Fruit fly (Drosophila melanogaster): Measurements from ENCODE around the gene CG11504.
A peak's percentile ranks its signal among the peaks of the same experiment; 100 is the strongest.

CG11504 gene

dm6 chr3R:30004648-30005047 is 6.9 kb downstream of the CG11504 start, which contains the start of the genes Nlp and Nph (continued):
- TF ChIP-seq CG7745 (tag; optimal IDR thresholded peaks at IDR 0.05) (no peak), CG1792 (GFP tag; optimal IDR thresholded peaks at IDR 0.05) (no peak), cas (GFP tag; IDR thresholded peaks at IDR 0.05) (no peak), ttk (GFP tag; IDR thresholded peaks at IDR 0.05) (no peak), gem (tag; optimal IDR thresholded peaks at IDR 0.05) (no peak), zen2 (GFP tag; IDR thresholded peaks at IDR 0.05; ENCODE audit: partially characterized antibody) (peak; percentile 85; the same call in 2 of the 3 replicates), CG9932 (GFP tag; IDR thresholded peaks at IDR 0.05) (peak; percentile 54), nerfin-2 (GFP tag; IDR thresholded peaks at IDR 0.05; ENCODE audit: partially characterized antibody) (peak; percentile 78), ATbp (GFP tag; optimal IDR thresholded peaks at IDR 0.05) (no peak), CG11504 (tag; optimal IDR thresholded peaks at IDR 0.05) (no peak), CG4424 (GFP tag; optimal IDR thresholded peaks at IDR 0.05) (no peak), Max (GFP tag; optimal IDR thresholded peaks at IDR 0.05) (peak; percentile 87), CG31365 (tag; optimal IDR thresholded peaks at IDR 0.05) (no peak), sens (GFP tag) (peak; percentile 80), Six4 (GFP tag; optimal IDR thresholded peaks at IDR 0.05) (no peak), seq (GFP tag; IDR thresholded peaks at IDR 0.05) (no peak), CTCF (GFP tag; optimal IDR thresholded peaks at IDR 0.05) (peak; percentile 37), Ptx1 (GFP tag; IDR thresholded peaks at IDR 0.05) (no peak), CG7928 (GFP tag; optimal IDR thresholded peaks at IDR 0.05) (no peak), sd (tag; optimal IDR thresholded peaks at IDR 0.05) (no peak), NfI (GFP tag; optimal IDR thresholded peaks at IDR 0.05) (no peak), CG14860 (GFP tag; IDR thresholded peaks at IDR 0.05; ENCODE audit: partially characterized antibody) (peak; percentile 81), tna (GFP tag; IDR thresholded peaks at IDR 0.05; ENCODE audit: partially characterized antibody) (peak; percentile 61), CG8924 (tag; optimal IDR thresholded peaks at IDR 0.05) (peak; percentile 43), odd (GFP tag; optimal IDR thresholded peaks at IDR 0.05) (no peak), CG13894 (tag; optimal IDR thresholded peaks at IDR 0.05) (no peak), CG16815 (GFP tag; optimal IDR thresholded peaks at IDR 0.05) (no peak), MBD-R2 (GFP tag; IDR thresholded peaks at IDR 0.05) (no peak; the same call in none of the 2 replicates), trh (GFP tag; optimal IDR thresholded peaks at IDR 0.05) (no peak), CG6689 (GFP tag; IDR thresholded peaks at IDR 0.05) (no peak), pnt (GFP tag; optimal IDR thresholded peaks at IDR 0.05) (no peak), BEAF-32 (GFP tag; optimal IDR thresholded peaks at IDR 0.05) (peak; percentile 86), Trl (optimal IDR thresholded peaks at IDR 0.05) (no peak), Trl (GFP tag; optimal IDR thresholded peaks at IDR 0.05) (peak; percentile 0), hb (GFP tag; IDR thresholded peaks at IDR 0.05; ENCODE audit: partially characterized antibody) (peak; percentile 83), onecut (GFP tag; IDR thresholded peaks at IDR 0.05) (peak; percentile 41; the same call in 1 of the 2 replicates), jing (GFP tag; optimal IDR thresholded peaks at IDR 0.05) (no peak), CG42726 (GFP tag; IDR thresholded peaks at IDR 0.05; ENCODE audit: partially characterized antibody) (no peak), shn (GFP tag; optimal IDR thresholded peaks at IDR 0.05) (no peak), D19B (GFP tag; optimal IDR thresholded peaks at IDR 0.05) (no peak), CG10267 (tag; optimal IDR thresholded peaks at IDR 0.05) (peak; percentile 63), CG10543 (GFP tag; optimal IDR thresholded peaks at IDR 0.05) (no peak), Lpt (GFP tag; optimal IDR thresholded peaks at IDR 0.05) (no peak), Chrac-16 (GFP tag; optimal IDR thresholded peaks at IDR 0.05) (peak; percentile 6), C15 (GFP tag; IDR thresholded peaks at IDR 0.05) (no peak), row (GFP tag; IDR thresholded peaks at IDR 0.05) (peak; percentile 60)
